Worm (Caenorhabditis elegans) whole organism, mixed stage, embryonic: ENCODE measurements around the gene F41E6.8.

Experiments used
- flh-1 ChIP-seq: fragments of 200-800 bp; sonication (Bioruptor generic); optimal IDR thresholded peaks from 2 replicates; lab custom pipeline; 2018; ENCODE audit warnings: mild to moderate bottlenecking, missing genetic modification characterization, moderate library complexity, missing compliant biosample characterization
- nhr-12 ChIP-seq: fragments of 150-350 bp; optimal IDR thresholded peaks from 2 replicates; lab custom pipeline; 2014; ENCODE audit warnings: missing biosample characterization, missing genetic modification characterization
- unc-62 ChIP-seq: fragments of 150-350 bp; optimal IDR thresholded peaks from 2 replicates; lab custom pipeline; 2014; ENCODE audit warnings: missing biosample characterization, missing genetic modification reagents, missing genetic modification characterization

ce11 chrV:8627580-8627979 lies 26.3 kb upstream of the F41E6.8 start:
- no peak for TF ChIP-seq unc-62 (GFP tag; lab: Kevin White, UChicago)
- TF ChIP-seq flh-1 (GFP tag; lab: Kevin White, UChicago) = no peak
- TF ChIP-seq nhr-12 (tag; lab: Kevin White, UChicago) = no peak
